Fruit fly (Drosophila melanogaster) ovary, adult (tissue): ENCODE data around the gene cmb.

Experiments
- CG17801 ChIP-seq: fragments of 200-800 bp; optimal IDR thresholded peaks from 2 replicates; lab custom pipeline; 2019; ENCODE audit warnings: missing biosample characterization, mild to moderate bottlenecking, missing genetic modification characterization, moderate library complexity; ENCODE audit not compliant: partially characterized antibody

The cmb gene

dm6 chr3L:13442400-13442799 is at the start of gene cmb:
TSS of gene cmb (plus strand) at chr3L:13442594.
- peak; percentile 93 for TF ChIP-seq CG17801

dm6 chr3L:13393538-13393937 is 48.9 kb upstream of the cmb start:
- no peak for TF ChIP-seq CG17801

- no peak for TF ChIP-seq CG17801
These were observed 44.7 kb upstream of the cmb start for dm6 chr3L:13397656-13398055.

- TF ChIP-seq CG17801: no peak
These were observed 41.4 kb upstream of the cmb start, which contains the start of gene sens for dm6 chr3L:13400872-13401418. TSS of gene sens (minus strand) at chr3L:13401125.

dm6 chr3L:13403141-13403867 is 39.1 kb upstream of the cmb start:
- no peak for TF ChIP-seq CG17801

dm6 chr3L:13406873-13407272 is 35.5 kb upstream of the cmb start:
- no peak for TF ChIP-seq CG17801

- no peak for TF ChIP-seq CG17801
These were observed 32.4 kb upstream of the cmb start for dm6 chr3L:13409809-13410521.

dm6 chr3L:13410999-13411398 is 31.4 kb upstream of the cmb start:
- no peak for TF ChIP-seq CG17801

- no peak for TF ChIP-seq CG17801
These were observed 30.1 kb upstream of the cmb start, which contains the start of the genes CG10222 and flr for dm6 chr3L:13412200-13412885. TSS of gene CG10222 (minus strand) at chr3L:13412453. TSS of gene flr (plus strand) at chr3L:13412843.

dm6 chr3L:13412886-13413224 is 29.5 kb upstream of the cmb start:
- no peak for TF ChIP-seq CG17801

- TF ChIP-seq CG17801: no peak
These were observed 22.2 kb upstream of the cmb start for dm6 chr3L:13420212-13420611.

- TF ChIP-seq CG17801: no peak
These were observed 20.1 kb upstream of the cmb start, which contains the start of gene CG32121 for dm6 chr3L:13422286-13422787. TSS of gene CG32121 (minus strand) at chr3L:13422336.

- TF ChIP-seq CG17801: no peak
These were observed 18.3 kb upstream of the cmb start, which contains the start of gene CG33263 for dm6 chr3L:13424068-13424467. TSS of gene CG33263 (minus strand) at chr3L:13424168.

- TF ChIP-seq CG17801: no peak
These were observed 16.8 kb upstream of the cmb start, which contains the start of gene CG14106 for dm6 chr3L:13425571-13425970. TSS of gene CG14106 (minus strand) at chr3L:13425671.

- TF ChIP-seq CG17801: no peak
These were observed 15.8 kb upstream of the cmb start, which contains the start of gene CG14105 for dm6 chr3L:13426573-13426972. TSS of gene CG14105 (minus strand) at chr3L:13426673.

- no peak for TF ChIP-seq CG17801
These were observed 12.2 kb upstream of the cmb start for dm6 chr3L:13430171-13430570.

- TF ChIP-seq CG17801: no peak
These were observed 9.6 kb upstream of the cmb start for dm6 chr3L:13432791-13433190.
